Fruit fly (Drosophila melanogaster) whole organism, prepupa: ENCODE data around the gene CG10513.

Experiments used
- CG10631 ChIP-seq: fragments of 200-800 bp; sonication (Bioruptor generic); optimal IDR thresholded peaks from 2 replicates; lab custom pipeline; 2016; ENCODE audit warnings: missing biosample characterization, missing genetic modification characterization
- CG10669 ChIP-seq: fragments of 200-800 bp; sonication (Bioruptor generic); optimal IDR thresholded peaks from 3 replicates; lab custom pipeline; 2018; ENCODE audit warnings: missing biosample characterization, mild to moderate bottlenecking, missing genetic modification characterization, moderate library complexity
- CG3032 ChIP-seq: fragments of 200-800 bp; optimal IDR thresholded peaks from 2 replicates; lab custom pipeline; 2019; ENCODE audit warnings: missing biosample characterization, mild to moderate bottlenecking, missing genetic modification characterization, moderate library complexity
- CG6163 ChIP-seq: fragments of 200-800 bp; sonication (Bioruptor generic); IDR thresholded peaks from 3 replicates; pipeline ENCODE4 v1.3.6; 2022; ENCODE audit warnings: missing biosample characterization, missing genetic modification characterization
- Eip75B ChIP-seq: fragments of 200-800 bp; sonication (Bioruptor generic); optimal IDR thresholded peaks from 3 replicates; lab custom pipeline; 2016; ENCODE audit warnings: missing biosample characterization, missing genetic modification characterization
- Ets21C ChIP-seq: fragments of 200-800 bp; sonication (Bioruptor generic); optimal IDR thresholded peaks from 3 replicates; lab custom pipeline; 2016; ENCODE audit warnings: missing biosample characterization, missing genetic modification characterization
- Hr38 ChIP-seq: sonication (Bioruptor generic); optimal IDR thresholded peaks from 2 replicates; lab custom pipeline; 2016; ENCODE audit warnings: missing biosample characterization, missing genetic modification characterization
- Lpt ChIP-seq: fragments of 200-800 bp; sonication (Bioruptor generic); optimal IDR thresholded peaks from 3 replicates; lab custom pipeline; 2016; ENCODE audit warnings: missing biosample characterization, missing genetic modification characterization
- Met ChIP-seq: fragments of 200-800 bp; sonication (Bioruptor generic); optimal IDR thresholded peaks from 3 replicates; lab custom pipeline; 2016; ENCODE audit warnings: missing biosample characterization, missing genetic modification characterization
- Sox102F ChIP-seq: fragments of 200-800 bp; sonication (Bioruptor generic); optimal IDR thresholded peaks from 2 replicates; lab custom pipeline; 2016; ENCODE audit warnings: missing biosample characterization, mild to moderate bottlenecking, missing genetic modification characterization
- Sox14 ChIP-seq: fragments of 200-800 bp; sonication (Bioruptor generic); optimal IDR thresholded peaks from 3 replicates; lab custom pipeline; 2016; ENCODE audit warnings: missing biosample characterization, missing genetic modification characterization
- achi ChIP-seq: fragments of 200-800 bp; sonication (Bioruptor generic); optimal IDR thresholded peaks from 3 replicates; lab custom pipeline; 2016; ENCODE audit warnings: missing biosample characterization, missing genetic modification characterization
- eg ChIP-seq: fragments of 200-800 bp; sonication (Bioruptor generic); IDR thresholded peaks from 3 replicates; pipeline ENCODE4 v1.3.6; 2022; ENCODE audit warnings: missing biosample characterization, missing genetic modification characterization
- fd85E ChIP-seq: fragments of 200-800 bp; sonication (Bioruptor generic); optimal IDR thresholded peaks from 3 replicates; lab custom pipeline; 2016; ENCODE audit warnings: missing biosample characterization, missing genetic modification characterization
- net ChIP-seq: fragments of 200-800 bp; sonication (Bioruptor generic); optimal IDR thresholded peaks from 3 replicates; lab custom pipeline; 2016; ENCODE audit warnings: missing biosample characterization, missing genetic modification characterization
- salr ChIP-seq, 2 experiments: fragments of 200-800 bp; sonication (Bioruptor generic); optimal IDR thresholded peaks; 3 replicates each; lab custom pipeline; 2016 to 2018; ENCODE audit warnings: missing biosample characterization in 2 of 2, missing genetic modification characterization in 2 of 2, mild to moderate bottlenecking in 1 of 2

Gene CG10513

DNA sequence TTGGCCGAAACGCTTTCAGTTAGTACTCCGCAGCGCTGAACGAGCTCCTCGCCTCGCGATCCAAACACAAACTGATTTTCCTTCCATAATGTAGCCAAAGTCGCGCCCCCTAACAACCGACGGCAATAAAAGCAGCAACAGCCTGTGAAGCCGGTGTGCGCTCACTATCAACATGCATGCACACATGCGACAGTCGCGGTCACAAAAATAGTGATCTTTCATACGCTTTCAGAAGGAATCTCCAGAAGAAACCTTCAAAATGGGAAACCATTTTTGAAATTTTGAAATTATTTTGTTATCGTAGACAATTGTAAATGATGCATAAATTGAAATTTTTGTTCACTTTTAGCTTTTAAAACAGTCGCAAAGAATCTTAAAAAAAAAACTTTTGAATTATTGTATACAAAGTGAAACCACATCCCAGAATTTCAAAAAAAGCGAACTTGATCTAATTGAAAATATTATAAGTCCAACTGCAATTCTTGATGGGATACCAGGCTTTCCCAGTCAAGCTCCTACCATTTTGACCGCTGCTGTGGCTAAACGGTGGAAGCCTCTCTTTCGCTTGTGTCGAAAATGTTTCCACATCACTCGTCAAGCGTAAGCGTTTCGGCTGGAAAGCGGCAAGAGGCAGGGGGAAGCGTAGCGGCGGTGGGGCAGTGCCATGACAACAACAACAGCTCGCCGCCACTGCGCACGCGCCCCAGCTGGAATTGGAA is 44.6 kb downstream of the CG10513 start, which contains the start of gene Cad96Cb (continued):
- TF ChIP-seq salr (GFP tag; optimal IDR thresholded peaks at IDR 0.05; lab: Kevin White, UChicago) (peak; percentile 57 to 98), fd85E (GFP tag; lab: Kevin White, UChicago) (peak; percentile 57), net (GFP tag; lab: Kevin White, UChicago) (peak; percentile 94), CG6163 (GFP tag; lab: Robert Waterston, UW) (peak; percentile 81), Hr38 (GFP tag; lab: Kevin White, UChicago) (peak; percentile 12), achi (GFP tag; lab: Kevin White, UChicago) (peak; percentile 93), eg (GFP tag; lab: Robert Waterston, UW) (peak; percentile 80; the same call in 2 of the 3 replicates), Sox102F (peak; percentile 92), Lpt (GFP tag; lab: Kevin White, UChicago) (peak; percentile 92), CG3032 (tag; lab: Kevin White, UChicago) (peak; percentile 90), Eip75B (GFP tag; lab: Kevin White, UChicago) (peak; percentile 91), CG10631 (GFP tag; lab: Kevin White, UChicago) (peak; percentile 88), Ets21C (GFP tag; lab: Kevin White, UChicago) (peak; percentile 86), CG10669 (peak; percentile 89), Met (peak; percentile 95), Sox14 (peak; percentile 94)
